Fruit fly (Drosophila melanogaster): ENCODE results near the gene CG34355.

Gene CG34355

DNA sequence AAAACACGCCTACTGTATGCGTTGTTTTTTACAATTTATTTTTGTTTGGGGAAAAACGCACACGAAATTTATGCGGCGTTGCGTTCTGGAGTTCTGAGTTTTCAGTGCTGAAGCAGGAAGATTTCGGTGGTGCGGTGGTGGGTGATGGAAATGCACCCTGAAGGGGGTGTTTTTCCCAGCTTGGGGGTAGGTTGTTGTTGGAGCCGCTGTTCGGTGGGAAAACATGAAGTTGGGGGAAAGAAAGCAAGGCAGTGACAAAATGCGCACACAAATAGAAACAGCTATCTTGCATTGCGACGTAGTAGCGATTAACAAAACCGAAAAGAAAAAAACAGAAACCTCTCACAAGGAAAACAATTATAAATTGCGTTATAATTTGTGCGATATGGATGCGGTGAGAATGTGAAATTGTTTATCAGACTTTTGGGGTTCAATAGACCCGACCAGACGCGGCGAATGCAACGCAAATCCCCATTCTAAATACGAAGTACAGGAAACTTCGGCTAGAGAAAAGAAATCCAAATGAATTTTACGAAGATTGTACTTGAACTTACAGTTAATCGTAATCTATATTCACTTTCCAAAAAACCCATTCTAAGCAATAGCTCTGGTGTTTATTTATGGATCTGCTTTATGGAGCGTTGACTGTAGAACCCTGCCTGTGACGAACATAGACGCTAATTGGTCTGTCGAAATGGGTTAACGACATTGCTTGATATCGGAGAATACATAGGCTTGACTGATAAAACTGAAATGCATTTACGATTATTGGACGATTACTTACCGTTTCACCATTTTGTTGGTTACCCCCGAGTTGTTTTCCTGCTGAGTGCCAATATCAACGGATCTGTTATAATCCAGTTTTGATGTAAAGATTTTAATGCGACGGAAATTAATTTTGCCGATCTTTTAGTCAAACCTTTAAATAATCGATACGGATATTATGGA, 84.9 kb downstream of the CG34355 start (continued):
- peak; percentile 85 for TF ChIP-seq lbe (GFP tag; optimal IDR thresholded peaks at IDR 0.05)
- TF ChIP-seq Rx (GFP tag; IDR thresholded peaks at IDR 0.05): no peak
- TF ChIP-seq tgo (GFP tag; IDR thresholded peaks at IDR 0.05): peak; percentile 31; the same call in 1 of the 3 replicates
- TF ChIP-seq aop (GFP tag; IDR thresholded peaks at IDR 0.05): 0 out of 2 replicates have a peak, but pooled peaks have one; percentile 30
- TF ChIP-seq Nf-YC (tag; optimal IDR thresholded peaks at IDR 0.05): no peak
- no peak for TF ChIP-seq CG5180 (GFP tag; optimal IDR thresholded peaks at IDR 0.05)
- peak; percentile 33 for TF ChIP-seq Xbp1 (GFP tag; optimal IDR thresholded peaks at IDR 0.05)
- TF ChIP-seq CG7839 (tag; optimal IDR thresholded peaks at IDR 0.05): peak; percentile 30
- TF ChIP-seq CG31388 (GFP tag; optimal IDR thresholded peaks at IDR 0.05): no peak
- TF ChIP-seq Kr (GFP tag; optimal IDR thresholded peaks at IDR 0.05): no peak
- TF ChIP-seq chif (GFP tag; optimal IDR thresholded peaks at IDR 0.05): peak; percentile 8 to 21
- no peak for TF ChIP-seq emc (GFP tag; optimal IDR thresholded peaks at IDR 0.05)
- no peak for TF ChIP-seq NfI (GFP tag; optimal IDR thresholded peaks at IDR 0.05)
- peak; percentile 21 for TF ChIP-seq PHDP (tag; optimal IDR thresholded peaks at IDR 0.05)
- TF ChIP-seq Atf6 (GFP tag; IDR thresholded peaks at IDR 0.05): peak; percentile 22; the same call in 1 of the 2 replicates
- TF ChIP-seq CG2202 (tag; optimal IDR thresholded peaks at IDR 0.05): peak; percentile 24
- no peak for TF ChIP-seq dimm (GFP tag; IDR thresholded peaks at IDR 0.05)
- no peak for TF ChIP-seq CG32772 (GFP tag; IDR thresholded peaks at IDR 0.05)
- no peak for TF ChIP-seq kah (GFP tag; optimal IDR thresholded peaks at IDR 0.05)
- peak; percentile 32 for TF ChIP-seq unpg (GFP tag; optimal IDR thresholded peaks at IDR 0.05)
- TF ChIP-seq sim (GFP tag; IDR thresholded peaks at IDR 0.05): no peak
- TF ChIP-seq CG12769 (tag; optimal IDR thresholded peaks at IDR 0.05): no peak
- peak; percentile 33 for TF ChIP-seq tap (tag; optimal IDR thresholded peaks at IDR 0.05)
- no peak for TF ChIP-seq HLH4C (GFP tag; IDR thresholded peaks at IDR 0.05; ENCODE audit: partially characterized antibody)
- TF ChIP-seq phol (tag; optimal IDR thresholded peaks at IDR 0.05): peak; percentile 38
- no peak for TF ChIP-seq Taf1 (GFP tag; IDR thresholded peaks at IDR 0.05)
- TF ChIP-seq Hr3 (GFP tag; optimal IDR thresholded peaks at IDR 0.05): peak; percentile 10
- TF ChIP-seq fd3F (GFP tag; optimal IDR thresholded peaks at IDR 0.05): no peak
- 0 out of 3 replicates have a peak, but pooled peaks have one; percentile 65 for TF ChIP-seq CG2199 (GFP tag; IDR thresholded peaks at IDR 0.05)
- no peak for TF ChIP-seq CG18619 (GFP tag; optimal IDR thresholded peaks at IDR 0.05)
- no peak for TF ChIP-seq Spps (tag; optimal IDR thresholded peaks at IDR 0.05)
- TF ChIP-seq hkb (optimal IDR thresholded peaks at IDR 0.05): no peak
- TF ChIP-seq hkb (GFP tag; IDR thresholded peaks at IDR 0.05): 0 out of 2 replicates have a peak, but pooled peaks have one; percentile 28
- TF ChIP-seq Blimp-1 (GFP tag; optimal IDR thresholded peaks at IDR 0.05): peak; percentile 35
- TF ChIP-seq CG15269 (tag; optimal IDR thresholded peaks at IDR 0.05): peak; percentile 35
- TF ChIP-seq CG12071 (GFP tag; optimal IDR thresholded peaks at IDR 0.05): no peak
- peak; percentile 21 for TF ChIP-seq fd96Cb (tag; optimal IDR thresholded peaks at IDR 0.05)
- no peak for TF ChIP-seq pzg (GFP tag; optimal IDR thresholded peaks at IDR 0.05)
- TF ChIP-seq Med (GFP tag): peak; percentile 88
- TF ChIP-seq amos (GFP tag; IDR thresholded peaks at IDR 0.05; ENCODE audit: partially characterized antibody): no peak
- no peak for TF ChIP-seq CG7556 (GFP tag; optimal IDR thresholded peaks at IDR 0.05)
- peak; percentile 40 for TF ChIP-seq Ada2b (GFP tag; IDR thresholded peaks at IDR 0.05)
- TF ChIP-seq pros (GFP tag; optimal IDR thresholded peaks at IDR 0.05): peak; percentile 28
- TF ChIP-seq Trl (optimal IDR thresholded peaks at IDR 0.05): no peak
- TF ChIP-seq Trl (GFP tag; optimal IDR thresholded peaks at IDR 0.05): peak; percentile 12
- no peak for TF ChIP-seq ftz-f1 (GFP tag; optimal IDR thresholded peaks at IDR 0.05)
- TF ChIP-seq Poxn (GFP tag; IDR thresholded peaks at IDR 0.05): no peak
- peak; percentile 37 for TF ChIP-seq CG30403 (GFP tag; optimal IDR thresholded peaks at IDR 0.05)
- no peak for TF ChIP-seq Scr (GFP tag; IDR thresholded peaks at IDR 0.05; ENCODE audit: partially characterized antibody)

All from whole organism, embryonic.